Fruit fly (Drosophila melanogaster) S2 (cell line): Measurements from ENCODE around the gene RpL3.

ENCODE experiments used
- CG8478 ChIP-seq: fragments of >200 bp; optimal IDR thresholded peaks from 2 replicates; lab custom pipeline; 2018
- CTCF ChIP-seq, 2 experiments: fragments of >200 bp; optimal IDR thresholded peaks; 2 replicates each; lab custom pipeline; 2018

DNA sequence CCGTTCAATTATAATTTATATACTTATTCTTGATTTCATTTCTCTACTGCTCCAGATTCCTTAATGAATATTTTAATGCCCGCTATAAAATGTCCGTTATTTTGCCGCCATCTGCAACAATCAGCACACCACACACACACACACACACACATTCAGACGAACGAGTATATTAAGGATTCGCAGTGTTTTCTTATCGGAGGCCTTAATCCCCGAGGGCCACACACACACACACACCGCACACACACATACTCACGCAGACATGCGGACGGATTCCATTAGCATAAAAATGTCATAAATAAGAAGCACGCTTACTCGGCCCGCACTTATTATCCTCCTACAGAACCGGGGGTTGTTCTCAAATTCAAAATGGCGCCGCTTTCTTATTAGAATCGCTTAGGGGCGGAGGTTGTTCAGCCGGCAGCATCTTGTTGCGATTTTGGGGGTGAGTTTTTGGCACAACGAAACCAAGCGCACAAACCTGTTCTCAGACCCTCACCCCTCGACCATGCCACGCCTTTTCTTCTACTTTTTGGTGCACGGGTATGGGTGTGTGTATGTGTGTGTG lies 39.4 kb downstream of the RpL3 start:
- TF ChIP-seq CTCF (optimal IDR thresholded peaks at IDR 0.05; lab: Kevin White, UChicago) (no peak), CG8478 (no peak)
